Fruit fly (Drosophila melanogaster): ENCODE measurements around the gene Itpr.
A peak's percentile ranks its signal among the peaks of the same experiment; 100 is the strongest.

Gene Itpr

DNA sequence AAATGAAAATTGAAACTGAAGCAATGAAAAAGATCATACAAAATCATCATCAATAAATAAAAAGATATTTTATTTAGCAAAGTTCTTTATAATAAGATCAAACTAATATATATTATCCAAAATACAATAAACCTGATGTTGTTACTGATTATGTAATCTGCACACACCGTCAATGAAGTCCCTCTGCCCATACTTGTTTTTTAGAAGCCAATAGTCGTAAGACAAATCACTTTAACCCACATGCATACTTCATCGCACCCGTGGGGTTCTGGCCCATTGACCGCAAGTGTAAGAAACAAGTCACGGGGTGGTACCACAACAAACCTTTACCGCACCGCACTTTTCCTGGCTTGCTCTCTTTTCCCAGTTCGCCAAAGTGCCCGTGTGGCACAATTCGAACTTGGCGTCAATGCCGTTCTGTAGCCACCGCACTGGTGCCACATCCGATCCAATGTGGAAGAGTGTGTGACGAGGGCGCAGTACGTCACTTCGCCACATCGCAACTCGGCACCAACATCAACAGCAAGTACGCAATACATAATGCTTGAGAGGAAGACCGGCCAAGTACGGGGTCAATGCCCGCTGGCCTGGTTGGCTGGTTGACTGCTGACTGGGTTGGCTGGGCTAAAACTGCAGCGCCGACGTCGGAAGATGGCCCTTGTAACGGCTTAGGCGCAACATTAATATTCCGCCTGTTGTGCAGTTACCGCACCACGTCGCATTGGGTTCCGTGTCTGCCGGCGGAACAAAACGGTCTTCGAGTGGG lies 56.2 kb downstream of the Itpr start:
- TF ChIP-seq CG14711 (tag; optimal IDR thresholded peaks at IDR 0.05) = no peak
- peak; percentile 61 for TF ChIP-seq tj (GFP tag; optimal IDR thresholded peaks at IDR 0.05)

DNA sequence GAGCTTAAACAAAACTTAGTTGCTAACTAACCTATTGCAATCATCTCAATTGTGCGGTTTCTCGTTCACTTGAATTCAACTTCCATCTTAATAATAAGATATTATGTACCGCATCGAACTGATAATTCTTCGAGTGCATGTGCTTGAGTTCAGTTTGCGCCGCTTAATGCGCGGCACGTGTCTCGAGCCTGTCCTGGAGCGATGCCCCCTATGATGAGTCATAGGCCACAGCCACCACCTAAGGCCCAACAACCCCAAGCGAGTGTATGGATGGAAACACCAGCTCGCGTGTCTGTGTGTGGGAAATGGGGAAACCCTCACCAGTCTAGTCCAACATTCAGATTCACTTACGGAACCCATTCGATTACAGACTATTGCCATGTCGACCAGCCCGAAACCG lies 57.0 kb downstream of the Itpr start:
- TF ChIP-seq Mnt (GFP tag; optimal IDR thresholded peaks at IDR 0.05) (no peak), CG33017 (tag; optimal IDR thresholded peaks at IDR 0.05) (no peak), CG12768 (GFP tag; optimal IDR thresholded peaks at IDR 0.05) (no peak), ovo (GFP tag; optimal IDR thresholded peaks at IDR 0.05) (no peak), toe (GFP tag; optimal IDR thresholded peaks at IDR 0.05) (no peak), CG7101 (tag; optimal IDR thresholded peaks at IDR 0.05) (no peak), CG5204 (GFP tag; optimal IDR thresholded peaks at IDR 0.05) (no peak), CG7045 (GFP tag; optimal IDR thresholded peaks at IDR 0.05) (no peak), cnc (optimal IDR thresholded peaks at IDR 0.05) (no peak), tj (GFP tag; optimal IDR thresholded peaks at IDR 0.05) (no peak), CG14711 (tag; optimal IDR thresholded peaks at IDR 0.05) (no peak), cic (GFP tag; optimal IDR thresholded peaks at IDR 0.05) (no peak), CG11617 (GFP tag; optimal IDR thresholded peaks at IDR 0.05) (no peak), Clk (GFP tag; optimal IDR thresholded peaks at IDR 0.05) (no peak), bab1 (GFP tag; optimal IDR thresholded peaks at IDR 0.05) (no peak), CG1620 (GFP tag; optimal IDR thresholded peaks at IDR 0.05) (no peak), pad (GFP tag; optimal IDR thresholded peaks at IDR 0.05) (no peak), kay (GFP tag; ENCODE audit: borderline replicate concordance) (no peak)

DNA sequence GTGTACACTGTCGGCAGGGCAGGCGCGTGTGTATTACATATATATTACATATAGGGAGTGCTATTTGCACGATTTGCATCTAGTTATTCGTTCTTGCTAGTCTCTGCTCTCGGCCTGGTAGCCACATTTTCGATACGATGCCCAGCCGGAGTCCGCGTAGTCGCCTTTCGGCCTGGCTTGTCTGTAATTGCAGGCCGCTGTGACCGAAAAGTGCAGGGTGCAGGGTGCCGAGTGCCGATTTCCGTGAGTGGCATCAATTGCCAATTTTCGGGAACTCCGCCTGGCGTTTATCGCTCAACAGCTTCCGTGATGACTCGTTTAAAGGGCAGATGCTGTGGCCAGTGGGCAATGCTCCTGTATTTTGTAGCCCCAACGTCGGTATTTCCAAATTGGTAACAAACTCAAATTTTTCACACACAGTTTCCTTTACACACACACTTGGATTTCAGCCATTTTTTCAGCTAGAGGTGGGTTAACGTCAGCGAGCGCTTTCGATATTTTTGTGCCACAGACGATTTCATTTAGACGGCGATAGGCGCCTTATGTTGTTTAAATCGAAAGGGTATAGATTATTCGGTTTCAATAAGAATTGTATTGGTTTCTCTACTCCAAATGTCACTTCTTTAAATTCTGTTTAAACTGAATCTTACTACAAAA lies 71.1 kb downstream of the Itpr start, which contains the start of gene CG2926:
Gene CG2926 (minus strand): TSS at position 518 of the 657 bp plus-strand sequence.
- TF ChIP-seq cnc (optimal IDR thresholded peaks at IDR 0.05) = no peak
- TF ChIP-seq CG33017 (tag; optimal IDR thresholded peaks at IDR 0.05) = no peak
- peak; percentile 45 for TF ChIP-seq pad (GFP tag; optimal IDR thresholded peaks at IDR 0.05)
- no peak for TF ChIP-seq tj (GFP tag; optimal IDR thresholded peaks at IDR 0.05)
- TF ChIP-seq CG14711 (tag; optimal IDR thresholded peaks at IDR 0.05) = no peak
- peak; percentile 12 for TF ChIP-seq Clk (GFP tag; optimal IDR thresholded peaks at IDR 0.05)
- TF ChIP-seq CG11617 (GFP tag; optimal IDR thresholded peaks at IDR 0.05) = peak; percentile 44
- peak; percentile 26 for TF ChIP-seq CG7101 (tag; optimal IDR thresholded peaks at IDR 0.05)
- peak; percentile 51 for TF ChIP-seq CG1620 (GFP tag; optimal IDR thresholded peaks at IDR 0.05)
- no peak for TF ChIP-seq CG5204 (GFP tag; optimal IDR thresholded peaks at IDR 0.05)
- peak; percentile 38 for TF ChIP-seq bab1 (GFP tag; optimal IDR thresholded peaks at IDR 0.05)
- TF ChIP-seq Mnt (GFP tag; optimal IDR thresholded peaks at IDR 0.05) = peak; percentile 48
- peak; percentile 2 for TF ChIP-seq CG7045 (GFP tag; optimal IDR thresholded peaks at IDR 0.05)
- TF ChIP-seq cic (GFP tag; optimal IDR thresholded peaks at IDR 0.05) = no peak
- TF ChIP-seq Crg-1 (GFP tag; optimal IDR thresholded peaks at IDR 0.05) = peak; percentile 60
- TF ChIP-seq Hr96 (GFP tag; optimal IDR thresholded peaks at IDR 0.05) = no peak
- TF ChIP-seq CG12768 (GFP tag; optimal IDR thresholded peaks at IDR 0.05) = peak; percentile 62
- TF ChIP-seq kay (GFP tag; ENCODE audit: borderline replicate concordance) = no peak
- TF ChIP-seq ovo (GFP tag; optimal IDR thresholded peaks at IDR 0.05) = peak; percentile 1
- no peak for TF ChIP-seq toe (GFP tag; optimal IDR thresholded peaks at IDR 0.05)

DNA sequence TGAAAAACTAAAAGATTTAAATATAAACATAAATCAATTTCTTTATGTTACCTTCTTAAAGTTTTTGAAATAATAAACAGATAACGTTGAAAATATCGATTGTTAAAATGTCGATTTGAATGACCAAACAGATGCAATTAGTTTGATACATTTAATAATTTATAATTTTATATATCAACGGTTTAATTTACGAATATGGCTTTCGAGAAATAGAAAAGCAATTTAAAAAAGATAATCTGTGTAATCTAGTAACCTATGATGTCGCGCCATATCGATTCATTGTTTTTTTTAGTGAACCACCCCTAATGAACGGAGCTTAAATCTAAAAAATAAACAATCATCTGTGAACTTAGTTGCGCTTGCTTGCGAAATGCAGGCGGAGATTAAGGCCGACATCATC lies 71.7 kb downstream of the Itpr start, which contains the start of gene PolZ2:
Gene PolZ2 (plus strand): TSS at position 301 of the 400 bp plus-strand sequence.
- TF ChIP-seq cic (GFP tag; optimal IDR thresholded peaks at IDR 0.05) (no peak), CG7045 (GFP tag; optimal IDR thresholded peaks at IDR 0.05) (no peak), CG5204 (GFP tag; optimal IDR thresholded peaks at IDR 0.05) (no peak), CG33017 (tag; optimal IDR thresholded peaks at IDR 0.05) (no peak), CG1620 (GFP tag; optimal IDR thresholded peaks at IDR 0.05) (no peak), ovo (GFP tag; optimal IDR thresholded peaks at IDR 0.05) (no peak), bab1 (GFP tag; optimal IDR thresholded peaks at IDR 0.05) (no peak), Hr96 (GFP tag; optimal IDR thresholded peaks at IDR 0.05) (no peak), CG7101 (tag; optimal IDR thresholded peaks at IDR 0.05) (no peak), tj (GFP tag; optimal IDR thresholded peaks at IDR 0.05) (no peak), Clk (GFP tag; optimal IDR thresholded peaks at IDR 0.05) (no peak), cnc (optimal IDR thresholded peaks at IDR 0.05) (no peak), Mnt (GFP tag; optimal IDR thresholded peaks at IDR 0.05) (no peak), CG14711 (tag; optimal IDR thresholded peaks at IDR 0.05) (no peak), pad (GFP tag; optimal IDR thresholded peaks at IDR 0.05) (no peak), CG12768 (GFP tag; optimal IDR thresholded peaks at IDR 0.05) (no peak), CG11617 (GFP tag; optimal IDR thresholded peaks at IDR 0.05) (no peak), toe (GFP tag; optimal IDR thresholded peaks at IDR 0.05) (no peak)
